Worm (Caenorhabditis elegans) whole organism, young adult: ENCODE results near the gene grl-20.

Experiments used
- B0035.1 ChIP-seq: sonication (generic microtip); optimal IDR thresholded peaks from 2 replicates; lab custom pipeline; 2016; ENCODE audit warnings: missing genetic modification characterization, mild to moderate bottlenecking, missing compliant biosample characterization, missing genotype, missing genetic modification reagents
- C17E4.6 ChIP-seq: fragments of 200-800 bp; sonication (Bioruptor generic); IDR thresholded peaks from 2 replicates; pipeline ENCODE4 v1.3.6; 2022; ENCODE audit warnings: missing genetic modification reagents, missing genetic modification characterization, missing compliant biosample characterization
- K11D2.4 ChIP-seq: fragments of 200-800 bp; sonication (Bioruptor generic); IDR thresholded peaks from 2 replicates; pipeline ENCODE4 v1.3.6; 2022; ENCODE audit warnings: missing genetic modification reagents, missing genetic modification characterization, missing compliant biosample characterization
- Y53F4B.3 ChIP-seq: fragments of 200-800 bp; sonication (Bioruptor generic); IDR thresholded peaks from 2 replicates; pipeline ENCODE4 v1.3.6; 2022; ENCODE audit warnings: missing genetic modification reagents, missing genetic modification characterization, missing compliant biosample characterization
- ZK185.1 ChIP-seq: sonication (generic microtip); optimal IDR thresholded peaks from 2 replicates; lab custom pipeline; 2016; ENCODE audit warnings: mild to moderate bottlenecking, missing genetic modification characterization, missing compliant biosample characterization; ENCODE audit not compliant: poor library complexity, severe bottlenecking
- attf-6 ChIP-seq: fragments of 200-800 bp; sonication (Bioruptor generic); IDR thresholded peaks from 2 replicates; pipeline ENCODE4 v1.3.6; 2022; ENCODE audit warnings: missing genetic modification reagents, missing genetic modification characterization, missing compliant biosample characterization
- cebp-2 ChIP-seq: fragments of 200-800 bp; sonication (Bioruptor generic); IDR thresholded peaks from 2 replicates; pipeline ENCODE4 v1.3.6; 2022; ENCODE audit warnings: missing genetic modification characterization, missing compliant biosample characterization
- dpl-1 ChIP-seq: fragments of 150-350 bp; optimal IDR thresholded peaks from 2 replicates; lab custom pipeline; 2014; ENCODE audit warnings: missing biosample characterization, missing genetic modification reagents, missing genetic modification characterization
- hmg-20 ChIP-seq: fragments of 200-800 bp; sonication (Bioruptor generic); IDR thresholded peaks from 2 replicates; pipeline ENCODE4 v1.3.6; 2022; ENCODE audit warnings: missing genetic modification reagents, missing genetic modification characterization, missing compliant biosample characterization
- lag-1 ChIP-seq: fragments of 200-800 bp; sonication (Bioruptor generic); IDR thresholded peaks from 2 replicates; pipeline ENCODE4 v1.3.6; 2022; ENCODE audit warnings: missing genetic modification reagents, missing genetic modification characterization, missing compliant biosample characterization
- mes-4 ChIP-seq: sonication (generic microtip); optimal IDR thresholded peaks from 2 replicates; lab custom pipeline; 2016; ENCODE audit warnings: missing genotype, missing genetic modification characterization, missing compliant biosample characterization
- nhr-27 ChIP-seq: fragments of 200-800 bp; sonication (Bioruptor generic); optimal IDR thresholded peaks from 2 replicates; lab custom pipeline; 2018; ENCODE audit warnings: mild to moderate bottlenecking, missing genetic modification characterization, moderate library complexity, missing compliant biosample characterization
- ztf-25 ChIP-seq: fragments of 200-800 bp; sonication (Bioruptor generic); IDR thresholded peaks from 2 replicates; pipeline ENCODE4 v1.3.6; 2022; ENCODE audit warnings: missing genetic modification reagents, missing genetic modification characterization, missing compliant biosample characterization
- ztf-26 ChIP-seq: sonication (generic microtip); optimal IDR thresholded peaks from 2 replicates; lab custom pipeline; 2017; ENCODE audit warnings: missing genetic modification characterization, missing compliant biosample characterization

- no peak for TF ChIP-seq cebp-2 (GFP tag; lab: Robert Waterston, UW)
- TF ChIP-seq attf-6 (GFP tag; lab: Robert Waterston, UW) = no peak
- no peak for TF ChIP-seq Y53F4B.3 (GFP tag; lab: Robert Waterston, UW)
- TF ChIP-seq B0035.1 (tag; lab: Kevin White, UChicago) = no peak
- TF ChIP-seq C17E4.6 (GFP tag; lab: Robert Waterston, UW) = no peak
- no peak for TF ChIP-seq dpl-1
- no peak for TF ChIP-seq ztf-26 (tag; lab: Kevin White, UChicago)
- TF ChIP-seq K11D2.4 (GFP tag; lab: Robert Waterston, UW) = no peak
- TF ChIP-seq nhr-27 = no peak
- TF ChIP-seq mes-4 = no peak
- no peak for TF ChIP-seq hmg-20 (GFP tag; lab: Robert Waterston, UW)
- TF ChIP-seq lag-1 (GFP tag; lab: Robert Waterston, UW) = no peak
- TF ChIP-seq ztf-25 (GFP tag; lab: Robert Waterston, UW) = no peak
- no peak for TF ChIP-seq ZK185.1 (tag; lab: Kevin White, UChicago)
Measured at ce11 chrIV:2140543-2140942, 11.9 kb upstream of the grl-20 start, which contains the start of gene C54E4.12.
